Worm (Caenorhabditis elegans) whole organism, L3 larva: Measurements from ENCODE around the gene Y57A10B.6.
"Not testable (repeated sequence)": the region's sequence is repeated elsewhere in the genome, so short reads cannot be mapped to it uniquely, and the experiment has no call there.

Source experiments
- aly-2 ChIP-seq: fragments of 150-350 bp; optimal IDR thresholded peaks from 2 replicates; lab custom pipeline; 2014; ENCODE audit warnings: missing biosample characterization, missing genetic modification characterization
- ama-1 ChIP-seq: fragments of 150-350 bp; optimal IDR thresholded peaks from 2 replicates; lab custom pipeline; 2018
- ceh-28 ChIP-seq: fragments of 150-350 bp; optimal IDR thresholded peaks from 2 replicates; lab custom pipeline; 2014; ENCODE audit warnings: missing biosample characterization, missing genetic modification reagents, missing genetic modification characterization
- ceh-9 ChIP-seq: sonication (generic microtip); optimal IDR thresholded peaks from 2 replicates; lab custom pipeline; 2018; ENCODE audit warnings: missing biosample characterization, missing genetic modification characterization
- daf-12 ChIP-seq: fragments of 150-350 bp; optimal IDR thresholded peaks from 2 replicates; lab custom pipeline; 2014; ENCODE audit warnings: missing biosample characterization, missing genetic modification reagents, missing genetic modification characterization
- egl-5 ChIP-seq: fragments of 150-350 bp; optimal IDR thresholded peaks from 2 replicates; lab custom pipeline; 2017; ENCODE audit warnings: missing biosample characterization, missing genetic modification reagents, missing genetic modification characterization, inconsistent platforms
- elt-2 ChIP-seq: sonication (generic microtip); optimal IDR thresholded peaks from 2 replicates; lab custom pipeline; 2016; ENCODE audit warnings: missing genetic modification reagents, mild to moderate bottlenecking, missing genetic modification characterization, missing compliant biosample characterization
- eor-1 ChIP-seq, 2 experiments: fragments of 150-350 bp; optimal IDR thresholded peaks; 2 replicates each; lab custom pipeline; 2014 to 2018; ENCODE audit warnings: missing biosample characterization in 2 of 2, missing genetic modification characterization in 2 of 2
- fkh-10 ChIP-seq: sonication (generic microtip); optimal IDR thresholded peaks from 2 replicates; lab custom pipeline; 2017; ENCODE audit warnings: missing biosample characterization, missing genetic modification reagents, missing genetic modification characterization
- fkh-2 ChIP-seq: fragments of 150-350 bp; optimal IDR thresholded peaks from 2 replicates; lab custom pipeline; 2014; ENCODE audit warnings: missing biosample characterization, missing genetic modification reagents, missing genetic modification characterization
- fos-1 ChIP-seq: fragments of 150-350 bp; optimal IDR thresholded peaks from 2 replicates; lab custom pipeline; 2014; ENCODE audit warnings: missing biosample characterization, missing genetic modification characterization
- hmg-11 ChIP-seq: sonication (generic microtip); optimal IDR thresholded peaks from 2 replicates; lab custom pipeline; 2016; ENCODE audit warnings: missing genetic modification characterization, missing compliant biosample characterization
- jun-1 ChIP-seq: fragments of 150-350 bp; optimal IDR thresholded peaks from 2 replicates; lab custom pipeline; 2014; ENCODE audit warnings: missing biosample characterization, missing genetic modification reagents, missing genetic modification characterization
- lin-15B ChIP-seq: fragments of 150-350 bp; optimal IDR thresholded peaks from 2 replicates; lab custom pipeline; 2014; ENCODE audit warnings: missing biosample characterization, missing genetic modification characterization
- lin-39 ChIP-seq: fragments of 150-350 bp; optimal IDR thresholded peaks from 2 replicates; lab custom pipeline; 2018; ENCODE audit warnings: missing biosample characterization, missing genetic modification reagents, missing genetic modification characterization
- mml-1 ChIP-seq: fragments of 150-350 bp; sonication (generic microtip); optimal IDR thresholded peaks from 3 replicates; lab custom pipeline; 2014; ENCODE audit warnings: missing biosample characterization, missing genetic modification characterization
- nfya-1 ChIP-seq: sonication (generic microtip); optimal IDR thresholded peaks from 2 replicates; lab custom pipeline; 2017; ENCODE audit warnings: missing genetic modification characterization, mild to moderate bottlenecking, missing compliant biosample characterization, antibody characterized with exemption, moderate library complexity; ENCODE audit not compliant: insufficient read depth
- nhr-25 ChIP-seq: sonication (generic microtip); optimal IDR thresholded peaks from 2 replicates; lab custom pipeline; 2017; ENCODE audit warnings: missing biosample characterization, missing genetic modification characterization
- nhr-43 ChIP-seq: sonication (generic microtip); optimal IDR thresholded peaks from 2 replicates; lab custom pipeline; 2016; ENCODE audit warnings: mild to moderate bottlenecking, missing genetic modification characterization, missing compliant biosample characterization; ENCODE audit not compliant: poor library complexity, severe bottlenecking
- nhr-67 ChIP-seq: fragments of 150-350 bp; optimal IDR thresholded peaks from 2 replicates; lab custom pipeline; 2014; ENCODE audit warnings: missing biosample characterization, missing genetic modification characterization
- nhr-76 ChIP-seq: fragments of 150-350 bp; sonication (generic microtip); optimal IDR thresholded peaks from 5 replicates; lab custom pipeline; 2014; ENCODE audit warnings: missing biosample characterization, missing genetic modification characterization
- nhr-77 ChIP-seq: fragments of 150-350 bp; optimal IDR thresholded peaks from 2 replicates; lab custom pipeline; 2014; ENCODE audit warnings: missing biosample characterization, missing genetic modification characterization
- pqm-1 ChIP-seq: fragments of 150-350 bp; optimal IDR thresholded peaks from 2 replicates; lab custom pipeline; 2017; ENCODE audit warnings: missing biosample characterization, missing genetic modification characterization, inconsistent platforms
- skn-1 ChIP-seq: fragments of 150-350 bp; optimal IDR thresholded peaks from 2 replicates; lab custom pipeline; 2014; ENCODE audit warnings: missing biosample characterization, missing genetic modification characterization
- tbx-2 ChIP-seq: sonication (generic microtip); optimal IDR thresholded peaks from 2 replicates; lab custom pipeline; 2016; ENCODE audit warnings: mild to moderate bottlenecking, missing genetic modification characterization, missing compliant biosample characterization
- unc-39 ChIP-seq: sonication (generic microtip); optimal IDR thresholded peaks from 4 replicates; lab custom pipeline; 2017; ENCODE audit warnings: missing biosample characterization, missing genetic modification characterization
- unc-62 ChIP-seq: fragments of 150-350 bp; sonication (generic microtip); optimal IDR thresholded peaks from 4 replicates; lab custom pipeline; 2014; ENCODE audit warnings: missing biosample characterization, missing genetic modification reagents, missing genetic modification characterization
- ztf-11 ChIP-seq: fragments of 150-350 bp; optimal IDR thresholded peaks from 2 replicates; lab custom pipeline; 2014; ENCODE audit warnings: missing biosample characterization, missing genetic modification characterization
- ztf-4 ChIP-seq: fragments of 150-350 bp; optimal IDR thresholded peaks from 2 replicates; lab custom pipeline; 2014; ENCODE audit warnings: missing biosample characterization, missing genetic modification characterization

The Y57A10B.6 gene

DNA sequence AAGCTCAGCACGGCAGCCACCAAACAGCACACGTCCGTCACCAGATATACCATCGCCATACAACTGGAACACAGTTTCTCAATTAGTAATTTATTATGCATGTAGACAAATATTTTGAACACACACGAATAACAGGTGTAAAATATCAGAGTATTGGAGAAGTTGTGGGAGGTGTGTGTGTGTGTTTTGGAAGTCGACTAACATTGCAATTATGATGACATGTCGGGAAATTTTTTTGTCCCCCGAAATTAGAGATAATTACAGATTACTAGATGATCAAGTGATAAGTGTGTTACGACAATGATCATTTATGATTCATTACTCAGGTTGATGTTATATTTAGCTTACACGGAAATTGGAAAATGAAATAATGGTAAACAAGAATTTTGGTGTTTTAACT, 39.9 kb downstream of the Y57A10B.6 start, which contains the start of gene Y57A10C.8:
Gene Y57A10C.8, minus strand, starts transcription at position 101 of the 400 bp plus-strand sequence.
- TF ChIP-seq hmg-11 (tag; lab: Kevin White, UChicago) (no peak), ztf-4 (no peak), nhr-25 (tag; lab: Kevin White, UChicago) (no peak), aly-2 (tag; lab: Kevin White, UChicago) (no peak), ama-1 (lab: Kevin White, UChicago) (no peak), daf-12 (tag; lab: Kevin White, UChicago) (no peak), pqm-1 (tag; lab: Kevin White, UChicago) (no peak), unc-62 (GFP tag; lab: Kevin White, UChicago) (no peak), unc-39 (tag; lab: Kevin White, UChicago) (no peak), lin-39 (tag; lab: Kevin White, UChicago) (no peak), skn-1 (tag; lab: Kevin White, UChicago) (no peak), mml-1 (tag; lab: Kevin White, UChicago) (no peak), fkh-10 (GFP tag; lab: Kevin White, UChicago) (no peak), fkh-2 (tag; lab: Kevin White, UChicago) (no peak), nhr-77 (no peak), tbx-2 (tag; lab: Kevin White, UChicago) (no peak)

DNA sequence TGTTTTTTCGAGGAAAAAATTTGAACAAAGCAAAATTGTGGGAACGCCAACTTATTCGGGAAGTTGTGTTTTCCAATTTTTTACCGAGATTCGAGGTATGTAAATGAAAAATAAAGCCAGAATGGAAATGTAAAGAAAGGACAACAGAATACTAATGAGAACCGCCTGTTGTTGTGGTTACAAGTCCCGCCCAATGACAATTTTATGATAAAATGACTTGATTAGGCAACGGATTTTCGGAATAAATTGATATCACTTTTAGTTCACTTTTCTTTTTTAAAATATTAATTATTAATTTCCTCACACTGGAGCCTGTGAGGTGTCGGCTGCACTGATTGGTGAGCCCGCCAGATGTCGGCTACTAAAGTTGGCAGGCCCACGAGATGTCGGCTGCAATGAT, 42.5 kb downstream of the Y57A10B.6 start, which contains the start of gene dct-12:
Gene dct-12, minus strand, starts transcription at position 101 of the 400 bp plus-strand sequence.
- no peak for TF ChIP-seq skn-1 (tag; lab: Kevin White, UChicago)
- TF ChIP-seq ceh-9: no peak
- no peak for TF ChIP-seq fos-1
- no peak for TF ChIP-seq tbx-2 (tag; lab: Kevin White, UChicago)
- no peak for TF ChIP-seq egl-5

ce11 chrII:12435202-12435872, 45.5 kb downstream of the Y57A10B.6 start:
- TF ChIP-seq eor-1 (tag; optimal IDR thresholded peaks at IDR 0.05; lab: Kevin White, UChicago) (no peak), nhr-77 (no peak), fkh-2 (tag; lab: Kevin White, UChicago) (no peak), daf-12 (tag; lab: Kevin White, UChicago) (no peak), elt-2 (tag; lab: Kevin White, UChicago) (no peak), hmg-11 (tag; lab: Kevin White, UChicago) (no peak), ceh-28 (tag; lab: Kevin White, UChicago) (no peak), nhr-76 (tag; lab: Kevin White, UChicago) (no peak), ceh-9 (no peak), aly-2 (tag; lab: Kevin White, UChicago) (no peak), ztf-11 (tag; lab: Kevin White, UChicago) (no peak), nhr-43 (tag; lab: Kevin White, UChicago) (no peak), fos-1 (no peak)

DNA sequence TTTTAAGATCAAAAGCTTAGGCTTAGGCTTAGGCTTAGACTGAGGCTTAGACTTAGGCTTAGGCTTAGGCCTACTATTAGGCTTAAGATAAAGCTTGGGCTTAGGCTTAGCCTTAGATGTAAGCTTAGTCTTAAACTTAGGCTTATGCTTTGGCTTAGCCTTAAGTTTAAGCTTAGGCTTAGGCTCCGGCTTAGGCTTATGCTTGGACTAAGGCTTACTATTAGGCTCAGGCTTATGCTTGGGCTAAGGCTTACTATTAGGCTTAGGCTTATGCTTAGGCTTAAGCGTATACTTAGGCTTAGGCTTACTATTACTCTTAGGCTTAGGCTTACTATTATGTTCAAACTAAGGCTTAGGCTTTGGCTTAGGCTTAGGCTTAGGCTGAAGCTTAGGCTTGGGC, 46.8 kb downstream of the Y57A10B.6 start:
- TF ChIP-seq nhr-76 (tag; lab: Kevin White, UChicago) (no peak), daf-12 (tag; lab: Kevin White, UChicago) (no peak), aly-2 (tag; lab: Kevin White, UChicago) (no peak), mml-1 (tag; lab: Kevin White, UChicago) (no peak), ceh-28 (tag; lab: Kevin White, UChicago) (no peak), nfya-1 (no peak), hmg-11 (tag; lab: Kevin White, UChicago) (no peak), nhr-67 (tag; lab: Kevin White, UChicago) (no peak), jun-1 (tag; lab: Kevin White, UChicago) (no peak)

ce11 chrII:12438441-12438840, 48.6 kb downstream of the Y57A10B.6 start, which contains the start of gene Y57A10C.9:
Gene Y57A10C.9 (minus strand): TSS chrII:12438541.
- no peak for TF ChIP-seq jun-1 (tag; lab: Kevin White, UChicago)
- no peak for TF ChIP-seq unc-62 (GFP tag; lab: Kevin White, UChicago)
- TF ChIP-seq aly-2 (tag; lab: Kevin White, UChicago): no peak
- TF ChIP-seq, all 47 proteins: peak for 0

ce11 chrII:12441164-12441563, 51.3 kb downstream of the Y57A10B.6 start, which contains the start of gene Y57A10C.10:
Gene Y57A10C.10 (minus strand): TSS chrII:12441264.
- TF ChIP-seq nhr-76 (tag; lab: Kevin White, UChicago); pqm-1 (tag; lab: Kevin White, UChicago); lin-15B: not testable (repeated sequence)
- TF ChIP-seq, all 47 proteins: peak for 0; not testable (repeated sequence) for 47
